Worm (Caenorhabditis elegans): ENCODE data around the gene F35H12.6.

DNA sequence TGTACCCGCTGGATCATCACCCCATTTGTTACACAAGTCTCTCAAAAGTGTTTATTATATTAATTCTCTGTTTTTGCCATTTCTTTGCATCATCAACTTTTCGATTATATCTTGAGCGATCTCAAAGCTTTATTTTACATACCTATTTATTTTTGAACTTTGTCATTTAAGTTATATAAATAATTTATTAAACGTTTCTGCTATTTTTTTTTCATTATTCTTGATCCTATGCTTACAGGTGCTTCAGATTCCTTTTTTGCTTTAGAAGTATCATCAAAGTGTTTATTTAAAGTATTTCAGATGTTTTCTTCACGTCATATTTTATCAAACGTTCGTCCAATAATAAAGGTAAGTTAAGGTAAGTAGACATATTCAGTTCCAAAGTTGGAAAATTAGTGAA, 5.0 kb downstream of the F35H12.6 start, which contains the start of gene F35H12.5:
- no peak for TF ChIP-seq Y95B8A.8 (GFP tag; IDR thresholded peaks at IDR 0.05)
- no peak for TF ChIP-seq dpl-1 (GFP tag; optimal IDR thresholded peaks at IDR 0.05)
- TF ChIP-seq K12H6.12 (tag; optimal IDR thresholded peaks at IDR 0.05) = no peak
- TF ChIP-seq rec-8 (tag; optimal IDR thresholded peaks at IDR 0.05) = no peak
- TF ChIP-seq B0261.1 (tag; optimal IDR thresholded peaks at IDR 0.05) = no peak
- TF ChIP-seq F57A8.1 (GFP tag; optimal IDR thresholded peaks at IDR 0.05) = no peak
- TF ChIP-seq ceh-40 (GFP tag; IDR thresholded peaks at IDR 0.05) = no peak
- no peak for TF ChIP-seq F22D6.2 (tag; optimal IDR thresholded peaks at IDR 0.05)
- TF ChIP-seq attf-3 (GFP tag; conservative IDR thresholded peaks at IDR 0.05) = no peak
- no peak for TF ChIP-seq snpc-4 (GFP tag; optimal IDR thresholded peaks at IDR 0.05)
- TF ChIP-seq snpc-4 (tag; optimal IDR thresholded peaks at IDR 0.05) = no peak
- TF ChIP-seq gei-17 (GFP tag; optimal IDR thresholded peaks at IDR 0.05) = no peak
- no peak for TF ChIP-seq egrh-3 (GFP tag; IDR thresholded peaks at IDR 0.05)

Data from whole organism, young adult.